Worm (Caenorhabditis elegans): Measurements from ENCODE around the gene gst-44.

- TF ChIP-seq W03F9.2 (tag; optimal IDR thresholded peaks at IDR 0.05) (no peak), him-1 (tag; optimal IDR thresholded peaks at IDR 0.05) (no peak), dao-5 (tag; optimal IDR thresholded peaks at IDR 0.05) (no peak)
Measured at ce11 chrV:16382949-16383348, 7.7 kb upstream of the gst-44 start.

Measured in whole organism, L4/young adult.